Fruit fly (Drosophila melanogaster) whole organism: ENCODE results near the gene CheB38a.

Source experiments
- CG8478 ChIP-seq: fragments of >200 bp; optimal IDR thresholded peaks from 2 replicates; lab custom pipeline; 2018; ENCODE audit warnings: inconsistent platforms
- Dll ChIP-seq: fragments of >200 bp; optimal IDR thresholded peaks from 2 replicates; lab custom pipeline; 2017
- EcR ChIP-seq, 2 experiments: fragments of >200 bp; optimal IDR thresholded peaks; 2 replicates each; lab custom pipeline; 2017; ENCODE audit warnings: missing biosample characterization in 2 of 2, missing genetic modification characterization in 2 of 2, missing genetic modification reagents in 2 of 2
- pan ChIP-seq: fragments of >200 bp; optimal IDR thresholded peaks from 2 replicates; lab custom pipeline; 2017
- psq ChIP-seq: fragments of >200 bp; optimal IDR thresholded peaks from 2 replicates; lab custom pipeline; 2017
- usp ChIP-seq: fragments of >200 bp; optimal IDR thresholded peaks from 2 replicates; lab custom pipeline; 2017; ENCODE audit warnings: missing biosample characterization, missing genetic modification characterization, mixed read lengths

CheB38a gene

dm6 chr2L:20792988-20793544 lies 25.3 kb downstream of the CheB38a start:
- TF ChIP-seq psq (lab: Kevin White, UChicago) (no peak), Dll (no peak), usp (no peak), pan (no peak), CG8478 (lab: Kevin White, UChicago) (no peak), EcR (GFP tag; optimal IDR thresholded peaks at IDR 0.05; lab: Kevin White, UChicago) (no peak)

DNA sequence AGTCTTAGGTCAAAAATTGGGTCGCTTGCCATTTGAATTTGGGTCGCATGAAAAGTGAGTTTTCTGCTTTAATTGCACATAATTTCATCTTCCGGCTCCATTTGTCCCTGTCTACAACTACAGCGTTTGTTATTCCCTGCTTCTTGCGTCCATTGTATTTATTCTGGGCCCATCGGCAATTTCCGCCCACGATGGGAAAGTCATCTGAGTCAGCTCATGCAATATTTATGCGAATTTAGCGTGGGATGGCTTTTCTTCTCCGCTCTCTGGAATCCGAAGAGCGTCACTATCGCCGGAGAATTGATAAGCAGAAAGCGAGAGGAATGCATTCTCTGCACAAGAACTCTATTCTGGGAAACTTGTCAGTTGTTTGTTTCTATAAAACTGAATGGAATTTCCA lies 25.8 kb downstream of the CheB38a start:
- TF ChIP-seq pan (no peak), Dll (no peak), CG8478 (lab: Kevin White, UChicago) (no peak), EcR (GFP tag; optimal IDR thresholded peaks at IDR 0.05; lab: Kevin White, UChicago) (no peak), usp (no peak)

- TF ChIP-seq usp (no peak), CG8478 (lab: Kevin White, UChicago) (no peak), psq (lab: Kevin White, UChicago) (no peak), pan (no peak), Dll (no peak), EcR (GFP tag; optimal IDR thresholded peaks at IDR 0.05; lab: Kevin White, UChicago) (no peak)
These were observed 30.3 kb downstream of the CheB38a start for dm6 chr2L:20788050-20788449.

dm6 chr2L:20787271-20787791 lies 31.0 kb downstream of the CheB38a start, which contains the start of gene Pomp:
TSS of gene Pomp (plus strand) at chr2L:20787656.
- no peak for TF ChIP-seq Dll
- peak; percentile 78 for TF ChIP-seq pan
- TF ChIP-seq usp: no peak
- TF ChIP-seq CG8478 (lab: Kevin White, UChicago): no peak
- peak; percentile 24 for TF ChIP-seq psq (lab: Kevin White, UChicago)
- TF ChIP-seq EcR (GFP tag; optimal IDR thresholded peaks at IDR 0.05; lab: Kevin White, UChicago): no peak

- TF ChIP-seq usp (no peak), pan (no peak), Dll (no peak), psq (lab: Kevin White, UChicago) (no peak), EcR (GFP tag; optimal IDR thresholded peaks at IDR 0.05; lab: Kevin White, UChicago) (no peak), CG8478 (lab: Kevin White, UChicago) (no peak)
These were observed 33.0 kb downstream of the CheB38a start for dm6 chr2L:20785333-20785732.

DNA sequence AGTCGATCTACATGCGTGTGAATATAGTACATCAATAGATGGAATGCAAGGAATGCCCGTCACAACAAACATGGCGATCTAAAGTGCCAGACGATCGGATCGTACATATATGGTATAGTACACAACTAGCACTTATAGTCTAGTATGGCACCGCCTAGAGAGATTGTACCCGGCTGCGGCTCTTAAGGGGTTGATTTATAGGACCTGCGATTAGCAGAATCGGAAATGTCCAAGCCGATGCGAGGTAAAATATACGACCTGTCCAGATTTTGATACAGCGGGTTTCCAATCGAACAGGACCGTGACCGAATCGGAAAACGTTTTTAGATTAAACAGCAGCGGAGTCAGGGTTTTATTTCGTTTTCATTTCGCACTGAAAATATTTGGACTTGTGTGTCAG lies 34.4 kb downstream of the CheB38a start:
- TF ChIP-seq CG8478 (lab: Kevin White, UChicago) (no peak), Dll (no peak), pan (no peak), psq (lab: Kevin White, UChicago) (no peak), EcR (GFP tag; optimal IDR thresholded peaks at IDR 0.05; lab: Kevin White, UChicago) (no peak), usp (no peak)

DNA sequence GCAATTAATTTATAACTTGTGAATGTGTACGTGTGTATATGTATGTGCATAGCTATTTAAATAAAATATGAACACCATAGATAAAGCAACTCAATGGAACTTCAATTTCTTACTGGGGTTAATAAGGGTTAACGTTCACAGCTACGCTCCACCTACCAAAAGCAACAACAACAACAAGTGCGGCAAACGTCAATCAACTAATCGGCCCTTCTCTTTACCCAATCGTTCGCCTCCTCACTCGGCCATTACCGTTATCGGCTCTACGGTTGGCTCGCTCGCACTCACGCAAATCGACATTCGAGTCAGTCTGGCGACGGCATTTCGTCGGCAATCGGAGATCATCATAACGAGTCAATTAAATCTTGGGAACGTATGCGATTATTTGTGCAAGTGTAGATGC lies 35.3 kb downstream of the CheB38a start:
- TF ChIP-seq Dll (peak; percentile 55), usp (no peak), EcR (GFP tag; optimal IDR thresholded peaks at IDR 0.05; lab: Kevin White, UChicago) (no peak), psq (lab: Kevin White, UChicago) (no peak)

dm6 chr2L:20780768-20781167 lies 37.6 kb downstream of the CheB38a start:
- no peak for TF ChIP-seq EcR (GFP tag; optimal IDR thresholded peaks at IDR 0.05; lab: Kevin White, UChicago)
- TF ChIP-seq usp: no peak

DNA sequence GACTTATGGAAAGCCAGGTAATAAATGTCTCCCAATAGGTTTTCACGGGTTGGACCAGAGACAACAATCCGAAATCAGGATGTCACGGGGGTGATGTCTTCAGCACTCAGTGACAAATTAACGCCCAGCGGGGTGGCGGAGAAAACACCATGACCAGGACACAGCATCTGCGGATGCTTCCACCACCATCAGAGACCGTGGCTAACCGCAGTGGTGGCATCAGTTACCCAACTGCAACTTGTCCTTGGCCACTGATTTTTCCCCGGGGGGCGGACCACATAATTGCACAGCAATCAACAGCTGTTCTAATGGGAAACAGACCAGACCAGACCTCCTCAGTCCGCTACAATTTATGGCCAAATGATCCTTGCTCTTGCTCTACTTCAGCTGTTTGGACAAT lies 40.0 kb downstream of the CheB38a start:
- TF ChIP-seq pan (no peak), usp (no peak), EcR (GFP tag; optimal IDR thresholded peaks at IDR 0.05; lab: Kevin White, UChicago) (no peak), psq (lab: Kevin White, UChicago) (no peak), Dll (no peak), CG8478 (lab: Kevin White, UChicago) (no peak)

dm6 chr2L:20776940-20777502 lies 41.3 kb downstream of the CheB38a start:
- TF ChIP-seq EcR (GFP tag; optimal IDR thresholded peaks at IDR 0.05; lab: Kevin White, UChicago): no peak
- TF ChIP-seq CG8478 (lab: Kevin White, UChicago): no peak
- no peak for TF ChIP-seq Dll
- no peak for TF ChIP-seq usp
- no peak for TF ChIP-seq pan
- no peak for TF ChIP-seq psq (lab: Kevin White, UChicago)

DNA sequence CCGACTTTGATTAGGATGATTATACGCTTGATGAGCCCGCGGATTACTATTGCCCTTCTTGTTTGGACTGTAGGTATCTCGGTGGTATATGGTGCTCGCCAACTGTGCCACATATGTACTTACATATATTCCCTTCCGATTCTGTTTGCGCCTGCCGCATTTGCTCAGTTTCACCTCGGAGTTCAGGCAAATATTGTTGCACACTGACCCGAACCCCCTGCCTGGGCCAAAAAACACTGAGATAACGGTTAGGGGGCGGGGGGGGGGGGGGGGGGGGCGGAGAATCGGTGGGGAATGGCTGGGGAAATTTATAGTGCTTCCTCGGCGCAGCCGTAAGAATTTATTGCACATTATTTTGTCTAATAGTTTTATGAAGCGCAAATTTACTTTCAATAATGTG lies 42.4 kb downstream of the CheB38a start:
- TF ChIP-seq usp (no peak), Dll (no peak), EcR (GFP tag; optimal IDR thresholded peaks at IDR 0.05; lab: Kevin White, UChicago) (no peak), CG8478 (lab: Kevin White, UChicago) (no peak), pan (no peak), psq (lab: Kevin White, UChicago) (no peak)

- TF ChIP-seq pan: no peak
These were observed 43.9 kb downstream of the CheB38a start for dm6 chr2L:20774464-20774863.

- TF ChIP-seq psq (lab: Kevin White, UChicago): no peak
- no peak for TF ChIP-seq EcR (GFP tag; optimal IDR thresholded peaks at IDR 0.05; lab: Kevin White, UChicago)
- TF ChIP-seq pan: no peak
- TF ChIP-seq usp: no peak
- no peak for TF ChIP-seq Dll
- TF ChIP-seq CG8478 (lab: Kevin White, UChicago): no peak
These were observed 44.8 kb downstream of the CheB38a start for dm6 chr2L:20773453-20774054.
